Fruit fly (Drosophila melanogaster) S2 (cell line): Measurements from ENCODE around the gene CG3032.

ENCODE experiments used
- CG8478 ChIP-seq: fragments of >200 bp; optimal IDR thresholded peaks from 2 replicates; lab custom pipeline; 2018
- CTCF ChIP-seq, 2 experiments: fragments of >200 bp; optimal IDR thresholded peaks; 2 replicates each; lab custom pipeline; 2018

DNA sequence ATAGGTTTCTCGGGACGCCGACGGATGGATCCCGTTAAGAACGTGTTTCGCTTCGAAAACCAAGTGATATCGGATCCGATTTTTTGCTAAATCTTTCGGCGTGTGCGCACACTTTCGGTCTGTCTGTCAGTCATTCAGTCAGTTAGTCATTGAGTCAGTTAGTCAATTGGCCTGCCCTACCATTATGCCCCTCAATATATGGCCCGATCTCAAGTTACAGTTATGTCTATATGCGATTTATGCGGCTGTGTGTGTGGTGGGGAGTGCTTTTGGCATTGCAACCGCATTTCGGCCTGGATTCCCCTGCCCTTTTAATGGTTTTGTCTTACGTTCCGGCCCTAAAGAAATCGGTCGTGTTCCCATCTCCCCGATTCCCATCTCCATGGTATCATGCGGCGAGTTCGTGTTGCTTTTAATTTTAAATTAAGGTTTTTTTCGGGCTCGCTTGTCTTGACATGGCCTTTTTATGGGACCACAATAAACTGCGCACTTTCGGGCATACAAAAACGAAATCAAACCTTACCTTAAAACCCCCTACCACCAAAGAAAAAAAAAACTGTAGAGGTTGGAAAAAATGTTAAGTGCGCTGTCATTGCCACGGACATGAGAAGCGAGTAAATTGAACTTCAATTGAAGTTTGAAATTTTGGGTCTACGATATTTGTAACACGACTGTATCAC lies 30.8 kb downstream of the CG3032 start:
- TF ChIP-seq CG8478 (lab: Kevin White, UChicago) (no peak), CTCF (optimal IDR thresholded peaks at IDR 0.05; lab: Kevin White, UChicago) (no peak)
